Worm (Caenorhabditis elegans): ENCODE results near the gene F53B1.2.

F53B1.2 gene

ce11 chrX:2107414-2107813 lies 1.4 kb upstream of the F53B1.2 start:
- TF ChIP-seq elt-2 (tag; optimal IDR thresholded peaks at IDR 0.05) (peak; percentile 35), ceh-31 (tag; optimal IDR thresholded peaks at IDR 0.05) (no peak), sdc-2 (tag; optimal IDR thresholded peaks at IDR 0.05) (no peak)

- no peak for TF ChIP-seq K02D7.2 (tag; optimal IDR thresholded peaks at IDR 0.05)
- no peak for TF ChIP-seq ceh-22 (tag; optimal IDR thresholded peaks at IDR 0.05)
- no peak for TF ChIP-seq K09A11.1 (tag; optimal IDR thresholded peaks at IDR 0.05; ENCODE audit: insufficient read depth)
- peak; percentile 26 for TF ChIP-seq ceh-2 (tag; optimal IDR thresholded peaks at IDR 0.05)
- no peak for TF ChIP-seq F13H6.1 (tag; optimal IDR thresholded peaks at IDR 0.05)
- TF ChIP-seq madf-2 (tag; optimal IDR thresholded peaks at IDR 0.05) = no peak
- no peak for TF ChIP-seq lim-6 (tag; optimal IDR thresholded peaks at IDR 0.05)
- no peak for TF ChIP-seq nhr-11 (tag; optimal IDR thresholded peaks at IDR 0.05)
- TF ChIP-seq tbx-2 (tag; optimal IDR thresholded peaks at IDR 0.05) = peak; percentile 58
- no peak for TF ChIP-seq hlh-13 (GFP tag; optimal IDR thresholded peaks at IDR 0.05)
- TF ChIP-seq C08G9.2 (tag; optimal IDR thresholded peaks at IDR 0.05) = peak; percentile 65
- no peak for TF ChIP-seq unc-55 (GFP tag; optimal IDR thresholded peaks at IDR 0.05)
- no peak for TF ChIP-seq rnt-1 (tag; optimal IDR thresholded peaks at IDR 0.05)
- TF ChIP-seq pax-1 (tag; optimal IDR thresholded peaks at IDR 0.05) = no peak
- TF ChIP-seq sdc-2 (tag; optimal IDR thresholded peaks at IDR 0.05) = no peak
- no peak for TF ChIP-seq ceh-30 (tag; optimal IDR thresholded peaks at IDR 0.05)
- peak; percentile 57 for TF ChIP-seq ceh-31 (tag; optimal IDR thresholded peaks at IDR 0.05)
- no peak for TF ChIP-seq pqm-1 (tag; optimal IDR thresholded peaks at IDR 0.05)
- no peak for TF ChIP-seq npax-4 (tag; optimal IDR thresholded peaks at IDR 0.05)
- TF ChIP-seq ceh-48 (tag; optimal IDR thresholded peaks at IDR 0.05) = no peak
- TF ChIP-seq pha-4 (tag; optimal IDR thresholded peaks at IDR 0.05) = no peak
- TF ChIP-seq nfya-1 (tag; optimal IDR thresholded peaks at IDR 0.05) = no peak
- TF ChIP-seq tbx-7 (tag; optimal IDR thresholded peaks at IDR 0.05) = peak; percentile 44
- no peak for TF ChIP-seq ceh-18 (tag; optimal IDR thresholded peaks at IDR 0.05)
- TF ChIP-seq ama-1 (optimal IDR thresholded peaks at IDR 0.05) = no peak
- peak; percentile 21 for TF ChIP-seq elt-2 (tag; optimal IDR thresholded peaks at IDR 0.05)
- peak; percentile 43 for TF ChIP-seq ref-2 (tag; optimal IDR thresholded peaks at IDR 0.05)
- no peak for TF ChIP-seq ztf-16 (tag; optimal IDR thresholded peaks at IDR 0.05)
Measured at ce11 chrX:2108182-2108581, 600 bp upstream of the F53B1.2 start.

- TF ChIP-seq ceh-6 (GFP tag; optimal IDR thresholded peaks at IDR 0.05) (no peak), tbx-7 (tag; optimal IDR thresholded peaks at IDR 0.05) (no peak), eyg-1 (tag; optimal IDR thresholded peaks at IDR 0.05) (no peak), C08G9.2 (tag; optimal IDR thresholded peaks at IDR 0.05) (no peak), pha-2 (tag; optimal IDR thresholded peaks at IDR 0.05) (no peak), zip-5 (tag; optimal IDR thresholded peaks at IDR 0.05) (no peak), ama-1 (optimal IDR thresholded peaks at IDR 0.05) (no peak), pha-4 (tag; optimal IDR thresholded peaks at IDR 0.05) (no peak), ceh-45 (GFP tag; IDR thresholded peaks at IDR 0.05) (no peak), unc-3 (GFP tag; conservative IDR thresholded peaks at IDR 0.05) (no peak), unc-3 (tag; optimal IDR thresholded peaks at IDR 0.05) (no peak), nhr-232 (tag; optimal IDR thresholded peaks at IDR 0.05) (no peak), ceh-2 (tag; optimal IDR thresholded peaks at IDR 0.05) (no peak), hlh-15 (tag; optimal IDR thresholded peaks at IDR 0.05) (no peak), ref-2 (tag; optimal IDR thresholded peaks at IDR 0.05) (no peak), pros-1 (tag; optimal IDR thresholded peaks at IDR 0.05) (no peak), ceh-22 (tag; optimal IDR thresholded peaks at IDR 0.05) (no peak)
Measured at ce11 chrX:2110603-2111327, 2.0 kb downstream of the F53B1.2 start.

ce11 chrX:2113004-2113403 lies 4.2 kb downstream of the F53B1.2 start, which contains the start of gene bus-5:
bus-5 (minus strand) TSS chrX:2113104.
- no peak for TF ChIP-seq ttx-3 (tag; optimal IDR thresholded peaks at IDR 0.05)
- no peak for TF ChIP-seq pqm-1 (tag; optimal IDR thresholded peaks at IDR 0.05)
- no peak for TF ChIP-seq C08G9.2 (tag; optimal IDR thresholded peaks at IDR 0.05)
- no peak for TF ChIP-seq F13H6.1 (tag; optimal IDR thresholded peaks at IDR 0.05)
- no peak for TF ChIP-seq ceh-31 (tag; optimal IDR thresholded peaks at IDR 0.05)
- no peak for TF ChIP-seq ama-1 (optimal IDR thresholded peaks at IDR 0.05)
- no peak for TF ChIP-seq sox-4 (tag; optimal IDR thresholded peaks at IDR 0.05)
- TF ChIP-seq ceh-30 (tag; optimal IDR thresholded peaks at IDR 0.05) = no peak
- TF ChIP-seq K09A11.1 (tag; optimal IDR thresholded peaks at IDR 0.05; ENCODE audit: insufficient read depth) = no peak
- no peak for TF ChIP-seq T23F11.4 (GFP tag; optimal IDR thresholded peaks at IDR 0.05)
- TF ChIP-seq syd-9 (tag; optimal IDR thresholded peaks at IDR 0.05) = no peak

Data from whole organism, late embryonic.